Fruit fly (Drosophila melanogaster) whole organism, embryonic: ENCODE measurements around the gene CG5107.

Experiments
- Antp ChIP-seq: fragments of 200-800 bp; sonication (Bioruptor generic); optimal IDR thresholded peaks from 3 replicates; lab custom pipeline; 2016; ENCODE audit warnings: missing biosample characterization, missing genetic modification characterization
- Blimp-1 ChIP-seq: fragments of 200-800 bp; sonication (Bioruptor generic); optimal IDR thresholded peaks from 3 replicates; lab custom pipeline; 2018; ENCODE audit warnings: missing biosample characterization, missing genetic modification characterization, mild to moderate bottlenecking, moderate library complexity, missing genetic modification reagents
- BtbVII ChIP-seq: fragments of 200-800 bp; sonication (Bioruptor generic); optimal IDR thresholded peaks from 3 replicates; lab custom pipeline; 2017; ENCODE audit warnings: missing biosample characterization, mild to moderate bottlenecking, missing genetic modification characterization
- Bteb2 ChIP-seq: fragments of 200-800 bp; sonication (Bioruptor generic); optimal IDR thresholded peaks from 2 replicates; lab custom pipeline; 2016; ENCODE audit warnings: missing biosample characterization, missing genetic modification characterization
- CG1024 ChIP-seq: fragments of 200-800 bp; sonication (Bioruptor generic); IDR thresholded peaks from 2 replicates; pipeline ENCODE4 v1.3.6; 2022; ENCODE audit warnings: missing biosample characterization, missing genetic modification characterization
- CG10565 ChIP-seq: fragments of 200-800 bp; sonication (Bioruptor generic); optimal IDR thresholded peaks from 3 replicates; lab custom pipeline; 2016; ENCODE audit warnings: missing biosample characterization, mild to moderate bottlenecking, missing genetic modification characterization
- CG10979 ChIP-seq: fragments of 200-800 bp; sonication (Bioruptor generic); optimal IDR thresholded peaks from 2 replicates; lab custom pipeline; 2018; ENCODE audit warnings: missing biosample characterization, mild to moderate bottlenecking, missing genetic modification characterization, moderate library complexity
- CG11398 ChIP-seq: fragments of 200-800 bp; sonication (Bioruptor generic); optimal IDR thresholded peaks from 2 replicates; lab custom pipeline; 2016; ENCODE audit warnings: missing biosample characterization, missing genetic modification characterization
- CG11723 ChIP-seq: fragments of 200-800 bp; sonication (Bioruptor generic); optimal IDR thresholded peaks from 2 replicates; lab custom pipeline; 2017; ENCODE audit warnings: missing biosample characterization, mild to moderate bottlenecking, missing genetic modification characterization
- CG1233 ChIP-seq: fragments of 200-800 bp; sonication (Bioruptor generic); optimal IDR thresholded peaks from 4 replicates; lab custom pipeline; 2018; ENCODE audit warnings: missing biosample characterization, mild to moderate bottlenecking, missing genetic modification characterization
- CG12744 ChIP-seq: fragments of 200-800 bp; sonication (Bioruptor generic); optimal IDR thresholded peaks from 2 replicates; lab custom pipeline; 2016; ENCODE audit warnings: missing biosample characterization, missing genetic modification characterization
- CG13775 ChIP-seq: fragments of 200-800 bp; sonication (Bioruptor generic); optimal IDR thresholded peaks from 3 replicates; lab custom pipeline; 2017; ENCODE audit warnings: missing biosample characterization, mild to moderate bottlenecking, missing genetic modification characterization
- CG15601 ChIP-seq: fragments of 200-800 bp; sonication (Bioruptor generic); optimal IDR thresholded peaks from 3 replicates; lab custom pipeline; 2019; ENCODE audit warnings: missing biosample characterization, mild to moderate bottlenecking, missing genetic modification characterization, moderate library complexity
- CG16779 ChIP-seq: fragments of 200-800 bp; sonication (Bioruptor generic); IDR thresholded peaks from 2 replicates; pipeline ENCODE4 v1.3.6; 2022; ENCODE audit warnings: missing biosample characterization, missing genetic modification characterization
- CG16863 ChIP-seq: fragments of 200-800 bp; sonication (Bioruptor generic); optimal IDR thresholded peaks from 3 replicates; lab custom pipeline; 2016; ENCODE audit warnings: missing biosample characterization, missing genetic modification characterization
- CG18599 ChIP-seq: fragments of 200-800 bp; sonication (Bioruptor generic); optimal IDR thresholded peaks from 3 replicates; lab custom pipeline; 2017; ENCODE audit warnings: missing biosample characterization, missing genetic modification characterization, mild to moderate bottlenecking, moderate library complexity, missing genetic modification reagents
- CG2120 ChIP-seq: fragments of 200-800 bp; sonication (Bioruptor generic); optimal IDR thresholded peaks from 3 replicates; lab custom pipeline; 2016; ENCODE audit warnings: missing biosample characterization, missing genetic modification characterization
- CG32772 ChIP-seq: fragments of 200-800 bp; sonication (Bioruptor generic); IDR thresholded peaks from 2 replicates; pipeline ENCODE4 v1.3.6; 2022; ENCODE audit warnings: missing biosample characterization, missing genetic modification characterization
- CG5180 ChIP-seq: fragments of 200-800 bp; sonication (Bioruptor generic); optimal IDR thresholded peaks from 3 replicates; lab custom pipeline; 2017; ENCODE audit warnings: missing biosample characterization, missing genetic modification characterization, mild to moderate bottlenecking, moderate library complexity, missing genetic modification reagents
- CG6683 ChIP-seq: fragments of 200-800 bp; sonication (Bioruptor generic); optimal IDR thresholded peaks from 2 replicates; lab custom pipeline; 2017; ENCODE audit warnings: missing biosample characterization, mild to moderate bottlenecking, missing genetic modification characterization, missing genetic modification reagents
- CG7357 ChIP-seq: fragments of 200-800 bp; sonication (Bioruptor generic); IDR thresholded peaks from 3 replicates; pipeline ENCODE4 v1.3.6; 2022; ENCODE audit warnings: missing biosample characterization, missing genetic modification characterization
- CG7372 ChIP-seq: fragments of 200-800 bp; sonication (Bioruptor generic); IDR thresholded peaks from 2 replicates; pipeline ENCODE4 v1.3.6; 2022; ENCODE audit warnings: missing biosample characterization, missing genetic modification characterization
- CG7839 ChIP-seq: fragments of 200-800 bp; sonication (Bioruptor generic); optimal IDR thresholded peaks from 3 replicates; lab custom pipeline; 2018; ENCODE audit warnings: missing biosample characterization, mild to moderate bottlenecking, missing genetic modification characterization, moderate library complexity
- Camta ChIP-seq: fragments of 200-800 bp; sonication (Bioruptor generic); optimal IDR thresholded peaks from 2 replicates; lab custom pipeline; 2016; ENCODE audit warnings: missing biosample characterization, missing genetic modification characterization
- Chrac-16 ChIP-seq: fragments of 200-800 bp; sonication (Bioruptor generic); optimal IDR thresholded peaks from 3 replicates; lab custom pipeline; 2016; ENCODE audit warnings: missing biosample characterization, missing genetic modification characterization
- GATAe ChIP-seq: fragments of 200-800 bp; sonication (Bioruptor generic); conservative IDR thresholded peaks from 2 replicates; pipeline ENCODE4 v1.3.6; 2022; ENCODE audit warnings: missing biosample characterization, missing genetic modification characterization
- HmgD ChIP-seq: fragments of 200-800 bp; sonication (Bioruptor generic); optimal IDR thresholded peaks from 3 replicates; lab custom pipeline; 2016; ENCODE audit warnings: missing biosample characterization, missing genetic modification characterization
- Kr ChIP-seq: fragments of 200-800 bp; sonication (Bioruptor generic); optimal IDR thresholded peaks from 2 replicates; lab custom pipeline; 2017; ENCODE audit warnings: missing biosample characterization, mild to moderate bottlenecking, missing genetic modification characterization
- NK7.1 ChIP-seq: fragments of 200-800 bp; sonication (Bioruptor generic); optimal IDR thresholded peaks from 3 replicates; lab custom pipeline; 2016; ENCODE audit warnings: missing biosample characterization, missing genetic modification characterization
- Rfx ChIP-seq: fragments of 200-800 bp; sonication (Bioruptor generic); IDR thresholded peaks from 2 replicates; pipeline ENCODE4 v1.3.6; 2022; ENCODE audit warnings: missing biosample characterization, missing genetic modification characterization
- Tbp ChIP-seq: fragments of >200 bp; optimal IDR thresholded peaks from 2 replicates; lab custom pipeline; 2018; ENCODE audit warnings: missing biosample characterization, missing genetic modification characterization
- Trl ChIP-seq, 3 experiments: fragments of >200 bp in 2 of 3; fragments of 200-800 bp in 1 of 3; sonication (Bioruptor generic) in 1 of 3; optimal IDR thresholded peaks; 2 replicates in 1 of 3; 3 replicates in 2 of 3; lab custom pipeline; 2016 to 2017; ENCODE audit warnings: missing biosample characterization in 1 of 3, missing genetic modification characterization in 1 of 3
- Xbp1 ChIP-seq: fragments of 200-800 bp; sonication (Bioruptor generic); optimal IDR thresholded peaks from 3 replicates; lab custom pipeline; 2016; ENCODE audit warnings: missing biosample characterization, mild to moderate bottlenecking, missing genetic modification characterization
- az2 ChIP-seq: fragments of 200-800 bp; sonication (Bioruptor generic); optimal IDR thresholded peaks from 3 replicates; lab custom pipeline; 2016; ENCODE audit warnings: missing biosample characterization, missing genetic modification characterization
- en ChIP-seq: fragments of 200-800 bp; sonication (Bioruptor generic); optimal IDR thresholded peaks from 2 replicates; lab custom pipeline; 2016; ENCODE audit warnings: missing biosample characterization, missing genetic modification characterization
- exex ChIP-seq: fragments of 200-800 bp; sonication (Bioruptor generic); optimal IDR thresholded peaks from 4 replicates; lab custom pipeline; 2018; ENCODE audit warnings: missing biosample characterization, mild to moderate bottlenecking, missing genetic modification characterization, moderate library complexity
- fd64A ChIP-seq: fragments of 200-800 bp; sonication (Bioruptor generic); optimal IDR thresholded peaks from 3 replicates; lab custom pipeline; 2018; ENCODE audit warnings: missing biosample characterization, mild to moderate bottlenecking, missing genetic modification characterization
- gce ChIP-seq: fragments of 200-800 bp; sonication (Bioruptor generic); IDR thresholded peaks from 3 replicates; pipeline ENCODE4 v1.3.6; 2022; ENCODE audit warnings: missing biosample characterization, missing genetic modification characterization
- insv ChIP-seq, 2 experiments: fragments of 200-800 bp; sonication (Bioruptor generic); optimal IDR thresholded peaks; 3 replicates each; lab custom pipeline; 2016 to 2018; ENCODE audit warnings: missing biosample characterization in 2 of 2, missing genetic modification characterization in 2 of 2
- klu ChIP-seq: fragments of 200-800 bp; sonication (Bioruptor generic); IDR thresholded peaks from 2 replicates; pipeline ENCODE4 v1.3.6; 2022; ENCODE audit warnings: missing biosample characterization, missing genetic modification characterization
- lbe ChIP-seq: fragments of 200-800 bp; sonication (Bioruptor generic); optimal IDR thresholded peaks from 2 replicates; lab custom pipeline; 2016; ENCODE audit warnings: missing biosample characterization, mild to moderate bottlenecking, missing genetic modification characterization
- lov ChIP-seq, 2 experiments: fragments of 200-800 bp in 1 of 2; fragments of >200 bp in 1 of 2; sonication (Bioruptor generic) in 1 of 2; IDR thresholded peaks in 1 of 2; optimal IDR thresholded peaks in 1 of 2; 2 replicates in 1 of 2; 3 replicates in 1 of 2; pipeline versions ENCODE4 v1.3.6 to Lab custom; 2017 to 2022; ENCODE audit warnings: missing biosample characterization in 1 of 2, missing genetic modification characterization in 1 of 2
- mld ChIP-seq: fragments of 200-800 bp; sonication (Bioruptor generic); IDR thresholded peaks from 3 replicates; pipeline ENCODE4 v1.3.6; 2022; ENCODE audit warnings: missing biosample characterization, missing genetic modification characterization; ENCODE audit not compliant: partially characterized antibody
- nerfin-2 ChIP-seq: fragments of 200-800 bp; sonication (Bioruptor generic); IDR thresholded peaks from 2 replicates; pipeline ENCODE4 v1.3.6; 2022; ENCODE audit warnings: missing biosample characterization, missing genetic modification characterization; ENCODE audit not compliant: partially characterized antibody
- onecut ChIP-seq: fragments of 200-800 bp; sonication (Bioruptor generic); IDR thresholded peaks from 2 replicates; pipeline ENCODE4 v1.3.6; 2022; ENCODE audit warnings: missing biosample characterization, missing genetic modification characterization
- ssp ChIP-seq: fragments of 200-800 bp; sonication (Bioruptor generic); IDR thresholded peaks from 2 replicates; pipeline ENCODE4 v1.3.6; 2022; ENCODE audit warnings: missing biosample characterization, missing genetic modification characterization
- tna ChIP-seq: fragments of 200-800 bp; sonication (Bioruptor generic); IDR thresholded peaks from 2 replicates; pipeline ENCODE4 v1.3.6; 2022; ENCODE audit warnings: missing biosample characterization, missing genetic modification characterization; ENCODE audit not compliant: partially characterized antibody
- tx ChIP-seq: fragments of 200-800 bp; sonication (Bioruptor generic); optimal IDR thresholded peaks from 2 replicates; lab custom pipeline; 2016; ENCODE audit warnings: missing biosample characterization, missing genetic modification characterization

The CG5107 gene

dm6 chr3R:25515450-25516288 is 10.7 kb downstream of the CG5107 start, which contains the start of gene msi (continued):
- TF ChIP-seq CG10565 (GFP tag; lab: Kevin White, UChicago), result peak; percentile 69
- TF ChIP-seq mld (GFP tag; lab: Robert Waterston, UW), result no peak
- no peak for TF ChIP-seq Tbp (GFP tag; lab: Kevin White, UChicago)
- peak; percentile 99 for TF ChIP-seq CG32772 (GFP tag; lab: Robert Waterston, UW)
- TF ChIP-seq Chrac-16 (GFP tag; lab: Kevin White, UChicago), result peak; percentile 96
- no peak for TF ChIP-seq CG11398
- TF ChIP-seq Bteb2, result peak; percentile 78
- TF ChIP-seq Antp, result peak; percentile 66
- peak; percentile 95 for TF ChIP-seq CG1024 (GFP tag; lab: Robert Waterston, UW)
- TF ChIP-seq Kr (GFP tag; lab: Kevin White, UChicago), result peak; percentile 50
- peak; percentile 46 for TF ChIP-seq HmgD
- peak; percentile 91 to 97 for TF ChIP-seq Trl (optimal IDR thresholded peaks at IDR 0.05; lab: Kevin White, UChicago)
- peak; percentile 54 for TF ChIP-seq Trl (GFP tag; optimal IDR thresholded peaks at IDR 0.05; lab: Kevin White, UChicago)
- peak; percentile 98 for TF ChIP-seq CG6683 (GFP tag; lab: Kevin White, UChicago)
- TF ChIP-seq insv (GFP tag; optimal IDR thresholded peaks at IDR 0.05; lab: Kevin White, UChicago), result peak in 1 of 2 experiments; percentile 70
- TF ChIP-seq CG2120 (GFP tag; lab: Kevin White, UChicago), result peak; percentile 96
- TF ChIP-seq az2 (GFP tag; lab: Kevin White, UChicago), result peak; percentile 98
- peak; percentile 94 for TF ChIP-seq exex (tag; lab: Kevin White, UChicago)
- peak; percentile 95 for TF ChIP-seq lbe
- peak; percentile 97 for TF ChIP-seq BtbVII (GFP tag; lab: Kevin White, UChicago)
- peak; percentile 26 for TF ChIP-seq en (GFP tag; lab: Kevin White, UChicago)
- TF ChIP-seq gce (GFP tag; lab: Robert Waterston, UW), result peak; percentile 97
- peak; percentile 20 for TF ChIP-seq Camta (GFP tag; lab: Kevin White, UChicago)
- peak; percentile 98 for TF ChIP-seq CG13775 (GFP tag; lab: Kevin White, UChicago)
- peak; percentile 100 for TF ChIP-seq CG7839
- peak; percentile 88 for TF ChIP-seq fd64A (GFP tag; lab: Kevin White, UChicago)
- peak; percentile 99 for TF ChIP-seq CG15601 (tag; lab: Kevin White, UChicago)
- TF ChIP-seq Xbp1 (GFP tag; lab: Kevin White, UChicago), result peak; percentile 98
- TF ChIP-seq CG16779 (GFP tag; lab: Robert Waterston, UW), result peak; percentile 72
- TF ChIP-seq klu (GFP tag; lab: Robert Waterston, UW), result peak; percentile 98
- TF ChIP-seq CG10979 (tag; lab: Kevin White, UChicago), result peak; percentile 100
- peak; percentile 93 for TF ChIP-seq onecut (GFP tag; lab: Robert Waterston, UW)
- TF ChIP-seq tna, result peak; percentile 55; the same call in 1 of the 2 replicates
- peak; percentile 96 for TF ChIP-seq GATAe (GFP tag; lab: Robert Waterston, UW)
- TF ChIP-seq NK7.1, result peak; percentile 68
- peak; percentile 99 for TF ChIP-seq Rfx (GFP tag; lab: Robert Waterston, UW)
- TF ChIP-seq CG16863 (GFP tag; lab: Kevin White, UChicago), result peak; percentile 62
- TF ChIP-seq CG5180 (GFP tag; lab: Kevin White, UChicago), result peak; percentile 89
- no peak for TF ChIP-seq lov (optimal IDR thresholded peaks at IDR 0.05; lab: Kevin White, UChicago)
- TF ChIP-seq lov (GFP tag; IDR thresholded peaks at IDR 0.05; lab: Robert Waterston, UW), result peak; percentile 98
- TF ChIP-seq ssp, result peak; percentile 96
- peak; percentile 99 for TF ChIP-seq CG1233 (GFP tag; lab: Kevin White, UChicago)
- peak; percentile 99 for TF ChIP-seq CG7372 (GFP tag; lab: Robert Waterston, UW)
- peak; percentile 92 for TF ChIP-seq CG11723 (GFP tag; lab: Kevin White, UChicago)
- TF ChIP-seq nerfin-2, result no peak
- TF ChIP-seq CG18599 (GFP tag; lab: Kevin White, UChicago), result peak; percentile 99
- TF ChIP-seq tx (GFP tag; lab: Kevin White, UChicago), result peak; percentile 78
- TF ChIP-seq Blimp-1 (GFP tag; lab: Kevin White, UChicago), result peak; percentile 99
- peak; percentile 97 for TF ChIP-seq CG7357 (GFP tag; lab: Robert Waterston, UW)
- peak; percentile 29 for TF ChIP-seq CG12744
